Worm (Caenorhabditis elegans): ENCODE results near the gene T19D7.5.

DNA sequence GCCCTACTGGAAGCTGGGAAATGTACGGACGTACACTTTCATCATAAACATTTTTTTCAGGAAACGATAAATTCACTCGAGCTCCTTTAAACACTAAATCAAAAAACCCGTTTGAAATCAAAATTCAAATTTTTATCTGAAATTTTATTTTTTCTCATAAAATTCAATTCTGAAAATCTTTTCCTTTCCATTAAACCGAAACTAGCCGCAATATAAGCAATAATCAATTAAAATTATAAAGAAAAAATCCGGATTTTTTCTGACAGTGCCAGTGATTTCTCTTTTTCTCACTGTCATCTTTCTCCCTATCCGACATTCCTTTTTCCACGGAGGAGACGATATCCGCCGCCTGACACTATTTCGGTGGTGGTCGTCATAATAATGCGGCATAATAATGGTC lies 10.1 kb downstream of the T19D7.5 start, which contains the start of gene lpr-7:
- TF ChIP-seq nhr-11 (tag; optimal IDR thresholded peaks at IDR 0.05) (no peak), aly-2 (tag; optimal IDR thresholded peaks at IDR 0.05) (no peak), ztf-11 (tag; optimal IDR thresholded peaks at IDR 0.05) (no peak), fos-1 (tag; optimal IDR thresholded peaks at IDR 0.05) (no peak), Y55F3AM.14 (GFP tag; optimal IDR thresholded peaks at IDR 0.05) (no peak), lin-39 (tag; optimal IDR thresholded peaks at IDR 0.05) (no peak), elt-1 (tag; optimal IDR thresholded peaks at IDR 0.05) (no peak), nhr-12 (tag; optimal IDR thresholded peaks at IDR 0.05) (no peak), nhr-10 (tag; optimal IDR thresholded peaks at IDR 0.05) (no peak), ama-1 (optimal IDR thresholded peaks at IDR 0.05) (no peak), F13H6.1 (tag; optimal IDR thresholded peaks at IDR 0.05) (no peak), nhr-237 (tag; optimal IDR thresholded peaks at IDR 0.05) (no peak), ztf-1 (GFP tag; conservative IDR thresholded peaks at IDR 0.05) (no peak)

Data from whole organism, L2 larva.